Worm (Caenorhabditis elegans) whole organism, mixed stage, embryonic: ENCODE results near the gene dgk-3.

Experiments used
- blmp-1 ChIP-seq: fragments of 150-350 bp; optimal IDR thresholded peaks from 2 replicates; lab custom pipeline; 2014; ENCODE audit warnings: missing biosample characterization, missing genetic modification characterization
- ceh-43 ChIP-seq: fragments of 200-800 bp; sonication (Bioruptor generic); optimal IDR thresholded peaks from 2 replicates; lab custom pipeline; 2018; ENCODE audit warnings: mild to moderate bottlenecking, missing genetic modification characterization, moderate library complexity, missing compliant biosample characterization
- ceh-83 ChIP-seq: fragments of 200-800 bp; sonication (Bioruptor generic); optimal IDR thresholded peaks from 2 replicates; lab custom pipeline; 2018; ENCODE audit warnings: mild to moderate bottlenecking, missing genetic modification characterization, missing compliant biosample characterization
- ces-1 ChIP-seq: fragments of 150-350 bp; optimal IDR thresholded peaks from 2 replicates; lab custom pipeline; 2014; ENCODE audit warnings: missing biosample characterization, missing genetic modification reagents, missing genetic modification characterization
- drap-1 ChIP-seq: fragments of 200-800 bp; sonication (Bioruptor generic); optimal IDR thresholded peaks from 3 replicates; lab custom pipeline; 2018; ENCODE audit warnings: mild to moderate bottlenecking, missing genetic modification characterization, missing compliant biosample characterization
- elt-1 ChIP-seq: sonication (generic microtip); optimal IDR thresholded peaks from 2 replicates; lab custom pipeline; 2017; ENCODE audit warnings: missing genetic modification characterization, mild to moderate bottlenecking, missing compliant biosample characterization, antibody characterized with exemption, moderate library complexity, borderline replicate concordance; ENCODE audit not compliant: insufficient read depth
- flh-1 ChIP-seq: fragments of 200-800 bp; sonication (Bioruptor generic); optimal IDR thresholded peaks from 2 replicates; lab custom pipeline; 2018; ENCODE audit warnings: mild to moderate bottlenecking, missing genetic modification characterization, moderate library complexity, missing compliant biosample characterization
- ham-2 ChIP-seq: fragments of 200-800 bp; sonication (Bioruptor generic); optimal IDR thresholded peaks from 2 replicates; lab custom pipeline; 2018; ENCODE audit warnings: mild to moderate bottlenecking, missing genetic modification characterization, missing compliant biosample characterization
- lin-13 ChIP-seq: fragments of 150-350 bp; optimal IDR thresholded peaks from 2 replicates; lab custom pipeline; 2014; ENCODE audit warnings: missing biosample characterization, missing genetic modification characterization
- lsy-2 ChIP-seq: fragments of 150-350 bp; optimal IDR thresholded peaks from 2 replicates; lab custom pipeline; 2014; ENCODE audit warnings: missing biosample characterization, missing genetic modification characterization
- mab-5 ChIP-seq: fragments of 150-350 bp; optimal IDR thresholded peaks from 2 replicates; lab custom pipeline; 2014; ENCODE audit warnings: missing biosample characterization, missing genetic modification characterization
- mls-2 ChIP-seq: sonication (generic microtip); optimal IDR thresholded peaks from 2 replicates; lab custom pipeline; 2016; ENCODE audit warnings: mild to moderate bottlenecking, missing genetic modification characterization, moderate library complexity, missing compliant biosample characterization
- nhr-12 ChIP-seq: fragments of 150-350 bp; optimal IDR thresholded peaks from 2 replicates; lab custom pipeline; 2014; ENCODE audit warnings: missing biosample characterization, missing genetic modification characterization
- nhr-2 ChIP-seq: fragments of 150-350 bp; optimal IDR thresholded peaks from 2 replicates; lab custom pipeline; 2014; ENCODE audit warnings: missing biosample characterization, missing genetic modification characterization
- sem-2 ChIP-seq: fragments of 200-800 bp; sonication (Bioruptor generic); optimal IDR thresholded peaks from 2 replicates; lab custom pipeline; 2018; ENCODE audit warnings: mild to moderate bottlenecking, missing genetic modification characterization, missing compliant biosample characterization
- tbx-8 ChIP-seq: fragments of 200-800 bp; sonication (Bioruptor generic); optimal IDR thresholded peaks from 2 replicates; lab custom pipeline; 2018; ENCODE audit warnings: mild to moderate bottlenecking, missing genetic modification characterization, moderate library complexity, missing compliant biosample characterization
- zip-8 ChIP-seq: fragments of 150-350 bp; optimal IDR thresholded peaks from 2 replicates; lab custom pipeline; 2014; ENCODE audit warnings: missing biosample characterization, missing genetic modification characterization
- ztf-11 ChIP-seq: fragments of 150-350 bp; optimal IDR thresholded peaks from 2 replicates; lab custom pipeline; 2014; ENCODE audit warnings: missing biosample characterization, missing genetic modification characterization

dgk-3 gene

DNA sequence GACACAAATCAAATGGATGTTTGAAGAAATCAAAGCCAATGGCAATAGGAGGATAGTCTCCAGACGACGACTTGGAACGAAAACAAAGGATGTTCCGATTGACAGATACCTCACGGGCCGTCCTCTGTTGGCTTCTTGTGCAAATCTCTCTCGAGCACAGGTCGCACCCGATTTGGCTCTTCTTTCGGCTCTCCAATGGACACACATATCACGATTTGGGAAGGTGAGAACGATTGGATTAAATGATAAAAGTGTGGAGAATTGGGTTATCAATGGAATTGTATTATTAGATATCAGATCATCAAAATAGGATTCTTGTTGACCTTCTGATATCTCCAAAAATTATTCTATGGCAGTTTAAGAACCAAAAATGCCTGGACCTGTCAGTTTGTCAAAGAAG, 43.3 kb downstream of the dgk-3 start, which contains the start of gene ZC84.1:
Gene ZC84.1 (minus strand): TSS at position 101 of the 400 bp plus-strand sequence.
- TF ChIP-seq mls-2 (tag; lab: Kevin White, UChicago), result no peak
- no peak for TF ChIP-seq mab-5 (tag; lab: Kevin White, UChicago)
- no peak for TF ChIP-seq nhr-2 (tag; lab: Kevin White, UChicago)
- no peak for TF ChIP-seq flh-1 (GFP tag; lab: Kevin White, UChicago)
- TF ChIP-seq ceh-83 (GFP tag; lab: Kevin White, UChicago), result no peak
- TF ChIP-seq ham-2 (GFP tag; lab: Kevin White, UChicago), result no peak
- TF ChIP-seq lsy-2, result no peak

DNA sequence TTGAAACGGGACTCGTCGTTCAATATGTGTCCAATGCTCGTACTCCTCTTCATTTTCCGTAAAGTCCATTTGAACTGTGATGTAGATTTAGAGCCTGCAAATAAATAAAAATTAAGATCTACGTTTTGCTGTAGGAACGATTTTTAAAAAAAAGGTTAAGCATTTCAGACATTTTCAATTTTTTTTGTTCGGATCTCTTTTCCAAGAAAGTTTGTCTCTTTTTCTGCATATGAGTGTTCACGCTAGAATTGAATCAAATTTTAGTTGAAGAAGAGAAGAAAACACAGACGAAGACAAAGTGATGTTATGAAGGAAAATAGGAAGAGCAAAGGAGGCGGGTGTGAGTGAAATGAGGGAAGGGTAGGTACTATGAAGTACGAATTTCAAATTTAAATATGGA, 52.5 kb downstream of the dgk-3 start, which contains the start of gene npr-29:
Gene npr-29 (minus strand): TSS at position 101 of the 400 bp plus-strand sequence.
- no peak for TF ChIP-seq sem-2
- no peak for TF ChIP-seq drap-1 (GFP tag; lab: Kevin White, UChicago)
- TF ChIP-seq nhr-12, result no peak
- TF ChIP-seq zip-8 (tag; lab: Kevin White, UChicago), result no peak
- TF ChIP-seq elt-1, result no peak
- no peak for TF ChIP-seq ces-1 (GFP tag; lab: Kevin White, UChicago)
- TF ChIP-seq lin-13 (tag; lab: Kevin White, UChicago), result no peak
- no peak for TF ChIP-seq ztf-11 (tag; lab: Kevin White, UChicago)
- no peak for TF ChIP-seq tbx-8 (GFP tag; lab: Kevin White, UChicago)
- TF ChIP-seq mls-2 (tag; lab: Kevin White, UChicago), result no peak
- no peak for TF ChIP-seq blmp-1
- TF ChIP-seq mab-5 (tag; lab: Kevin White, UChicago), result no peak
- TF ChIP-seq ceh-43 (GFP tag; lab: Kevin White, UChicago), result no peak
- no peak for TF ChIP-seq nhr-2 (tag; lab: Kevin White, UChicago)
